3 fruit fly cellular contexts compared by ENCODE assay signal in genomic region chrX:15733995-15734394, dm6.
TF ChIP-seq lines count a peak whose summit lies in the region.

Gene CG12379 (minus strand): TSS chrX:15733996.
Gene MagR (plus strand): TSS chrX:15734270.

TF ChIP-seq in whole organism, adult, 20 proteins besides CTCF, POLR2A, EP300 and RAD21 (continued from another document):
- peak; percentile 53 for TF ChIP-seq CG14711 (tag; optimal IDR thresholded peaks at IDR 0.05; lab: Kevin White, UChicago)
- TF ChIP-seq toe (GFP tag; optimal IDR thresholded peaks at IDR 0.05; lab: Kevin White, UChicago) = peak; percentile 87
TF ChIP-seq in whole organism, adult: peak in this region for 14.

TF ChIP-seq in whole organism, embryonic, 481 proteins besides CTCF, POLR2A, EP300 and RAD21 (continued from another document and continues in another):
- TF ChIP-seq sqz (GFP tag; optimal IDR thresholded peaks at IDR 0.05; lab: Kevin White, UChicago) (no peak), run (tag; optimal IDR thresholded peaks at IDR 0.05; lab: Kevin White, UChicago) (no peak), CG4820 (GFP tag; optimal IDR thresholded peaks at IDR 0.05; lab: Kevin White, UChicago) (no peak), CG14441 (GFP tag; IDR thresholded peaks at IDR 0.05; lab: Robert Waterston, UW) (no peak), ab (GFP tag; optimal IDR thresholded peaks at IDR 0.05; lab: Kevin White, UChicago) (no peak), gsb (GFP tag; IDR thresholded peaks at IDR 0.05; lab: Robert Waterston, UW) (no peak), Asciz (GFP tag; optimal IDR thresholded peaks at IDR 0.05; lab: Kevin White, UChicago) (no peak), ERR (GFP tag; optimal IDR thresholded peaks at IDR 0.05; lab: Kevin White, UChicago) (no peak), pzg (GFP tag; optimal IDR thresholded peaks at IDR 0.05; lab: Kevin White, UChicago) (peak; percentile 58), Gug (GFP tag; IDR thresholded peaks at IDR 0.05; lab: Robert Waterston, UW) (peak; percentile 52; the same call in 1 of the 4 replicates), tll (GFP tag; optimal IDR thresholded peaks at IDR 0.05; lab: Kevin White, UChicago) (peak in 1 of 2 experiments; percentile 83), jing (GFP tag; optimal IDR thresholded peaks at IDR 0.05; lab: Kevin White, UChicago) (no peak), HLH3B (GFP tag; IDR thresholded peaks at IDR 0.05; lab: Robert Waterston, UW) (no peak), CG17829 (tag; optimal IDR thresholded peaks at IDR 0.05; lab: Kevin White, UChicago) (peak; percentile 33), Poxn (GFP tag; IDR thresholded peaks at IDR 0.05; lab: Robert Waterston, UW) (no peak), croc (GFP tag; conservative IDR thresholded peaks at IDR 0.05; lab: Robert Waterston, UW) (no peak; the same call in 2 of the 3 replicates), lilli (GFP tag; optimal IDR thresholded peaks at IDR 0.05; lab: Kevin White, UChicago) (peak; percentile 82), CG17612 (GFP tag; IDR thresholded peaks at IDR 0.05; lab: Robert Waterston, UW) (no peak), sisA (GFP tag; IDR thresholded peaks at IDR 0.05; lab: Robert Waterston, UW) (peak; percentile 58), CG2678 (tag; optimal IDR thresholded peaks at IDR 0.05; lab: Kevin White, UChicago) (no peak), CG10274 (GFP tag; optimal IDR thresholded peaks at IDR 0.05; lab: Kevin White, UChicago) (peak; percentile 4), CG8281 (tag; optimal IDR thresholded peaks at IDR 0.05; lab: Kevin White, UChicago) (no peak), CG17361 (GFP tag; IDR thresholded peaks at IDR 0.05; lab: Robert Waterston, UW) (peak; percentile 83), inv (GFP tag; IDR thresholded peaks at IDR 0.05; lab: Robert Waterston, UW; ENCODE audit: partially characterized antibody) (peak; percentile 78), dimm (GFP tag; IDR thresholded peaks at IDR 0.05; lab: Robert Waterston, UW) (no peak), D (optimal IDR thresholded peaks at IDR 0.05; lab: Kevin White, UChicago) (no peak), D (GFP tag; optimal IDR thresholded peaks at IDR 0.05; lab: Kevin White, UChicago) (no peak), CG11560 (tag; IDR thresholded peaks at IDR 0.05; lab: Robert Waterston, UW) (peak; percentile 59; the same call in 1 of the 3 replicates), tap (tag; optimal IDR thresholded peaks at IDR 0.05; lab: Kevin White, UChicago) (no peak), CG13624 (GFP tag; optimal IDR thresholded peaks at IDR 0.05; lab: Kevin White, UChicago) (peak; percentile 21), NFAT (GFP tag; IDR thresholded peaks at IDR 0.05; lab: Robert Waterston, UW) (peak; percentile 39; the same call in 1 of the 2 replicates), mam (GFP tag; optimal IDR thresholded peaks at IDR 0.05; lab: Kevin White, UChicago) (peak; percentile 72), CG15696 (tag; optimal IDR thresholded peaks at IDR 0.05; lab: Kevin White, UChicago) (peak; percentile 59), Jarid2 (GFP tag; optimal IDR thresholded peaks at IDR 0.05; lab: Kevin White, UChicago) (no peak), CG10543 (GFP tag; optimal IDR thresholded peaks at IDR 0.05; lab: Kevin White, UChicago) (no peak), insv (GFP tag; optimal IDR thresholded peaks at IDR 0.05; lab: Kevin White, UChicago) (peak in 1 of 2 experiments; percentile 48), CG10462 (GFP tag; optimal IDR thresholded peaks at IDR 0.05; lab: Kevin White, UChicago) (no peak), CG31388 (GFP tag; optimal IDR thresholded peaks at IDR 0.05; lab: Kevin White, UChicago) (no peak), CG6175 (GFP tag; IDR thresholded peaks at IDR 0.05; lab: Robert Waterston, UW) (no peak), Lhr (GFP tag; optimal IDR thresholded peaks at IDR 0.05; lab: Kevin White, UChicago) (no peak), CoRest (tag; optimal IDR thresholded peaks at IDR 0.05; lab: Kevin White, UChicago) (peak; percentile 78), Nf-YA (GFP tag; IDR thresholded peaks at IDR 0.05; lab: Robert Waterston, UW) (no peak), rib (GFP tag; IDR thresholded peaks at IDR 0.05; lab: Robert Waterston, UW) (no peak), Lpt (GFP tag; optimal IDR thresholded peaks at IDR 0.05; lab: Kevin White, UChicago) (no peak), CG2712 (tag; optimal IDR thresholded peaks at IDR 0.05; lab: Kevin White, UChicago) (peak; percentile 67), dm (GFP tag; optimal IDR thresholded peaks at IDR 0.05; lab: Kevin White, UChicago) (peak; percentile 38), gsb-n (tag; optimal IDR thresholded peaks at IDR 0.05; lab: Kevin White, UChicago) (no peak), CG7928 (GFP tag; optimal IDR thresholded peaks at IDR 0.05; lab: Kevin White, UChicago) (peak; percentile 10), toy (GFP tag; IDR thresholded peaks at IDR 0.05; lab: Robert Waterston, UW) (no peak), dan (GFP tag; IDR thresholded peaks at IDR 0.05; lab: Robert Waterston, UW) (no peak), prd (optimal IDR thresholded peaks at IDR 0.05; lab: Kevin White, UChicago) (no peak), prd (GFP tag; IDR thresholded peaks at IDR 0.05; lab: Robert Waterston, UW) (peak; percentile 70), onecut (GFP tag; IDR thresholded peaks at IDR 0.05; lab: Robert Waterston, UW) (no peak), CG6854 (GFP tag; optimal IDR thresholded peaks at IDR 0.05; lab: Kevin White, UChicago) (no peak), Rx (GFP tag; IDR thresholded peaks at IDR 0.05; lab: Robert Waterston, UW) (no peak), CG7963 (GFP tag; IDR thresholded peaks at IDR 0.05; lab: Robert Waterston, UW; ENCODE audit: partially characterized antibody) (peak; percentile 60), br (optimal IDR thresholded peaks at IDR 0.05; lab: Kevin White, UChicago) (no peak), CG12219 (GFP tag; optimal IDR thresholded peaks at IDR 0.05; lab: Kevin White, UChicago) (no peak), gt (GFP tag; IDR thresholded peaks at IDR 0.05; lab: Robert Waterston, UW) (no peak), slp2 (GFP tag; optimal IDR thresholded peaks at IDR 0.05; lab: Kevin White, UChicago) (peak; percentile 42), vvl (GFP tag; IDR thresholded peaks at IDR 0.05; lab: Robert Waterston, UW) (no peak; the same call in 1 of the 2 replicates), CG5180 (GFP tag; optimal IDR thresholded peaks at IDR 0.05; lab: Kevin White, UChicago) (no peak), CG15269 (tag; optimal IDR thresholded peaks at IDR 0.05; lab: Kevin White, UChicago) (no peak), pum (GFP tag; optimal IDR thresholded peaks at IDR 0.05; lab: Kevin White, UChicago) (peak; percentile 55), eyg (GFP tag; optimal IDR thresholded peaks at IDR 0.05; lab: Kevin White, UChicago) (no peak), HmgD (GFP tag; optimal IDR thresholded peaks at IDR 0.05; lab: Kevin White, UChicago) (peak; percentile 9), CG7271 (tag; optimal IDR thresholded peaks at IDR 0.05; lab: Kevin White, UChicago) (no peak)

TF ChIP-seq in whole organism, prepupa, 60 proteins besides CTCF, POLR2A, EP300 and RAD21 (continued from another document):
- TF ChIP-seq CG10631 (GFP tag; optimal IDR thresholded peaks at IDR 0.05; lab: Kevin White, UChicago) = peak; percentile 32
- TF ChIP-seq fd59A (GFP tag; optimal IDR thresholded peaks at IDR 0.05; lab: Kevin White, UChicago) = peak; percentile 33
- TF ChIP-seq Sox15 (GFP tag; optimal IDR thresholded peaks at IDR 0.05; lab: Kevin White, UChicago) = peak; percentile 8
- TF ChIP-seq Gug (GFP tag; IDR thresholded peaks at IDR 0.05; lab: Robert Waterston, UW) = peak; percentile 58
- no peak for TF ChIP-seq CG11294 (GFP tag; IDR thresholded peaks at IDR 0.05; lab: Robert Waterston, UW)
- peak; percentile 64 for TF ChIP-seq cyc (GFP tag; optimal IDR thresholded peaks at IDR 0.05; lab: Kevin White, UChicago)
- TF ChIP-seq CG8632 (GFP tag; optimal IDR thresholded peaks at IDR 0.05; lab: Kevin White, UChicago) = no peak
- TF ChIP-seq net (GFP tag; optimal IDR thresholded peaks at IDR 0.05; lab: Kevin White, UChicago) = no peak
- TF ChIP-seq Sox14 (GFP tag; optimal IDR thresholded peaks at IDR 0.05; lab: Kevin White, UChicago) = peak; percentile 18
- TF ChIP-seq CG6163 (GFP tag; IDR thresholded peaks at IDR 0.05; lab: Robert Waterston, UW) = no peak
- TF ChIP-seq CG3032 (tag; optimal IDR thresholded peaks at IDR 0.05; lab: Kevin White, UChicago) = peak; percentile 62
- no peak for TF ChIP-seq fkh (GFP tag; optimal IDR thresholded peaks at IDR 0.05; lab: Kevin White, UChicago)
- no peak for TF ChIP-seq dsx (GFP tag; optimal IDR thresholded peaks at IDR 0.05; lab: Kevin White, UChicago; ENCODE audit: poor library complexity, severe bottlenecking)
- no peak for TF ChIP-seq fd85E (GFP tag; optimal IDR thresholded peaks at IDR 0.05; lab: Kevin White, UChicago)
- no peak for TF ChIP-seq acj6 (GFP tag; optimal IDR thresholded peaks at IDR 0.05; lab: Kevin White, UChicago)
- TF ChIP-seq Hr38 (GFP tag; optimal IDR thresholded peaks at IDR 0.05; lab: Kevin White, UChicago) = no peak
- TF ChIP-seq Hr4 (GFP tag; optimal IDR thresholded peaks at IDR 0.05; lab: Kevin White, UChicago) = peak; percentile 25
- TF ChIP-seq spab (GFP tag; optimal IDR thresholded peaks at IDR 0.05; lab: Kevin White, UChicago) = no peak
- no peak for TF ChIP-seq CG3919 (GFP tag; optimal IDR thresholded peaks at IDR 0.05; lab: Kevin White, UChicago)
- peak; percentile 84 for TF ChIP-seq svp (GFP tag; lab: Kevin White, UChicago)
- no peak for TF ChIP-seq CG6854 (GFP tag; optimal IDR thresholded peaks at IDR 0.05; lab: Kevin White, UChicago)
- 0 out of 3 replicates have a peak, but pooled peaks have one; percentile 33 for TF ChIP-seq eg (GFP tag; IDR thresholded peaks at IDR 0.05; lab: Robert Waterston, UW)
- no peak for TF ChIP-seq CG34406 (GFP tag; optimal IDR thresholded peaks at IDR 0.05; lab: Kevin White, UChicago)
- TF ChIP-seq CG31627 (GFP tag; optimal IDR thresholded peaks at IDR 0.05; lab: Kevin White, UChicago) = peak; percentile 69
- TF ChIP-seq CG32006 (GFP tag; optimal IDR thresholded peaks at IDR 0.05; lab: Kevin White, UChicago) = peak; percentile 29
- TF ChIP-seq Lpt (GFP tag; optimal IDR thresholded peaks at IDR 0.05; lab: Kevin White, UChicago) = no peak
- TF ChIP-seq vri (GFP tag; optimal IDR thresholded peaks at IDR 0.05; lab: Kevin White, UChicago) = no peak
- no peak for TF ChIP-seq CG11762 (GFP tag; optimal IDR thresholded peaks at IDR 0.05; lab: Kevin White, UChicago; ENCODE audit: insufficient read depth)
- no peak for TF ChIP-seq CG1621 (tag; optimal IDR thresholded peaks at IDR 0.05; lab: Kevin White, UChicago)
- no peak for TF ChIP-seq Eip75B (GFP tag; optimal IDR thresholded peaks at IDR 0.05; lab: Kevin White, UChicago)
- TF ChIP-seq CG11902 (GFP tag; optimal IDR thresholded peaks at IDR 0.05; lab: Kevin White, UChicago) = peak; percentile 27
- no peak for TF ChIP-seq Eip93F (GFP tag; optimal IDR thresholded peaks at IDR 0.05; lab: Kevin White, UChicago)
- TF ChIP-seq CG8319 (GFP tag; optimal IDR thresholded peaks at IDR 0.05; lab: Kevin White, UChicago) = no peak
- TF ChIP-seq CG8119 (GFP tag; IDR thresholded peaks at IDR 0.05; lab: Robert Waterston, UW) = 0 out of 3 replicates have a peak, but pooled peaks have one; percentile 12
- peak; percentile 36 for TF ChIP-seq Smox (GFP tag; optimal IDR thresholded peaks at IDR 0.05; lab: Kevin White, UChicago)
- TF ChIP-seq OdsH (GFP tag; optimal IDR thresholded peaks at IDR 0.05; lab: Kevin White, UChicago) = peak; percentile 37
- no peak for TF ChIP-seq CG6276 (GFP tag; optimal IDR thresholded peaks at IDR 0.05; lab: Kevin White, UChicago)
- peak; percentile 50 for TF ChIP-seq achi (GFP tag; optimal IDR thresholded peaks at IDR 0.05; lab: Kevin White, UChicago)
- TF ChIP-seq CG10669 (GFP tag; optimal IDR thresholded peaks at IDR 0.05; lab: Kevin White, UChicago) = no peak
